Fruit fly (Drosophila melanogaster): ENCODE data around the gene CG6333.

The CG6333 gene

dm6 chr3L:17496871-17497492, 11.0 kb upstream of the CG6333 start (continued):
- peak; percentile 0 for TF ChIP-seq CG30403 (GFP tag; optimal IDR thresholded peaks at IDR 0.05)
- no peak for TF ChIP-seq maf-S (GFP tag; optimal IDR thresholded peaks at IDR 0.05)
- no peak for TF ChIP-seq HLH4C (GFP tag; IDR thresholded peaks at IDR 0.05; ENCODE audit: partially characterized antibody)
- TF ChIP-seq ken (GFP tag; IDR thresholded peaks at IDR 0.05), result 0 out of 3 replicates have a peak, but pooled peaks have one; percentile 10
- TF ChIP-seq CG4820 (GFP tag; optimal IDR thresholded peaks at IDR 0.05), result peak; percentile 31
- peak; percentile 10; the same call in 1 of the 2 replicates for TF ChIP-seq vvl (GFP tag; IDR thresholded peaks at IDR 0.05)
- TF ChIP-seq Sox100B (GFP tag; optimal IDR thresholded peaks at IDR 0.05), result peak; percentile 15
- no peak for TF ChIP-seq CG7372 (GFP tag; IDR thresholded peaks at IDR 0.05)
- no peak for TF ChIP-seq ash1 (GFP tag; optimal IDR thresholded peaks at IDR 0.05)
- peak; percentile 38 for TF ChIP-seq Oli (tag; optimal IDR thresholded peaks at IDR 0.05)
- no peak for TF ChIP-seq CG14860 (GFP tag; IDR thresholded peaks at IDR 0.05; ENCODE audit: partially characterized antibody)
- TF ChIP-seq CG18619 (GFP tag; optimal IDR thresholded peaks at IDR 0.05), result no peak
- TF ChIP-seq Ptx1 (GFP tag; IDR thresholded peaks at IDR 0.05), result peak; percentile 30; the same call in 1 of the 2 replicates
- peak; percentile 2 to 5 for TF ChIP-seq dpn (GFP tag; optimal IDR thresholded peaks at IDR 0.05)
- peak; percentile 29 for TF ChIP-seq az2 (GFP tag; optimal IDR thresholded peaks at IDR 0.05)
- TF ChIP-seq Drgx (GFP tag; IDR thresholded peaks at IDR 0.05), result peak; percentile 76
- TF ChIP-seq usp (GFP tag; optimal IDR thresholded peaks at IDR 0.05), result no peak
- no peak for TF ChIP-seq CG7745 (tag; optimal IDR thresholded peaks at IDR 0.05)
- peak; percentile 22 for TF ChIP-seq CG12942 (GFP tag; optimal IDR thresholded peaks at IDR 0.05)
- TF ChIP-seq stwl (tag; optimal IDR thresholded peaks at IDR 0.05), result no peak
- TF ChIP-seq Abd-B (GFP tag; optimal IDR thresholded peaks at IDR 0.05), result peak; percentile 15
- peak; percentile 67 for TF ChIP-seq Ets65A (GFP tag)
- TF ChIP-seq CG4360 (GFP tag; IDR thresholded peaks at IDR 0.05), result no peak
- peak; percentile 4 for TF ChIP-seq lilli (GFP tag; optimal IDR thresholded peaks at IDR 0.05)
- TF ChIP-seq CG17359 (tag; optimal IDR thresholded peaks at IDR 0.05), result peak; percentile 28
- TF ChIP-seq NfI (GFP tag; optimal IDR thresholded peaks at IDR 0.05), result peak; percentile 10
- TF ChIP-seq CG12659 (GFP tag; optimal IDR thresholded peaks at IDR 0.05), result no peak
- peak; percentile 55; the same call in 1 of the 3 replicates for TF ChIP-seq ci (GFP tag; IDR thresholded peaks at IDR 0.05)
- TF ChIP-seq Six4 (GFP tag; optimal IDR thresholded peaks at IDR 0.05), result peak; percentile 15
- peak; percentile 21 for TF ChIP-seq dmrt11E (tag; optimal IDR thresholded peaks at IDR 0.05)
- TF ChIP-seq chif (GFP tag; optimal IDR thresholded peaks at IDR 0.05), result peak in 1 of 2 experiments; percentile 28
- TF ChIP-seq ttk (GFP tag; IDR thresholded peaks at IDR 0.05), result no peak
- no peak for TF ChIP-seq ro (GFP tag; IDR thresholded peaks at IDR 0.05)
- TF ChIP-seq CG1024 (GFP tag; IDR thresholded peaks at IDR 0.05), result no peak
- no peak for TF ChIP-seq HLH3B (GFP tag; IDR thresholded peaks at IDR 0.05)
- TF ChIP-seq HHEX (GFP tag; optimal IDR thresholded peaks at IDR 0.05), result no peak
- TF ChIP-seq CG10654 (GFP tag; optimal IDR thresholded peaks at IDR 0.05), result peak; percentile 5
- 0 out of 3 replicates have a peak, but pooled peaks have one; percentile 12 for TF ChIP-seq Aef1 (GFP tag; IDR thresholded peaks at IDR 0.05)
- peak; percentile 19 for TF ChIP-seq Atf-2 (GFP tag; optimal IDR thresholded peaks at IDR 0.05)
- TF ChIP-seq insv (GFP tag; optimal IDR thresholded peaks at IDR 0.05), result no peak
- TF ChIP-seq CG8924 (tag; optimal IDR thresholded peaks at IDR 0.05), result no peak
- TF ChIP-seq gem (tag; optimal IDR thresholded peaks at IDR 0.05), result peak; percentile 58
- TF ChIP-seq prd (optimal IDR thresholded peaks at IDR 0.05), result no peak
- TF ChIP-seq prd (GFP tag; IDR thresholded peaks at IDR 0.05), result peak; percentile 32; the same call in 1 of the 3 replicates
- TF ChIP-seq CG9797 (GFP tag; optimal IDR thresholded peaks at IDR 0.05), result no peak
- peak in 1 of 2 experiments; percentile 33 for TF ChIP-seq Pdp1 (GFP tag; optimal IDR thresholded peaks at IDR 0.05)
- no peak for TF ChIP-seq Dbx (GFP tag; IDR thresholded peaks at IDR 0.05)
- no peak for TF ChIP-seq knrl (GFP tag; IDR thresholded peaks at IDR 0.05; ENCODE audit: partially characterized antibody)
- TF ChIP-seq row (GFP tag; IDR thresholded peaks at IDR 0.05), result peak; percentile 40; the same call in 2 of the 3 replicates
- peak; percentile 27 for TF ChIP-seq fd96Cb (tag; optimal IDR thresholded peaks at IDR 0.05)

Data from whole organism, embryonic.